Worm (Caenorhabditis elegans) whole organism, midembryonic: Measurements from ENCODE around the gene F22B5.4.
A peak's percentile ranks its signal among the peaks of the same experiment; 100 is the strongest.
"Not testable (repeated sequence)": the region's sequence is repeated elsewhere in the genome, so short reads cannot be mapped to it uniquely, and the experiment has no call there.

ENCODE experiments used
- T22C8.4 ChIP-seq: fragments of 200-800 bp; sonication (Bioruptor generic); IDR thresholded peaks from 2 replicates; pipeline ENCODE4 v1.3.6; 2022; ENCODE audit warnings: missing genetic modification characterization, missing compliant biosample characterization
- cog-1 ChIP-seq: sonication (generic microtip); optimal IDR thresholded peaks from 2 replicates; lab custom pipeline; 2016; ENCODE audit warnings: missing genetic modification characterization, missing compliant biosample characterization
- flt-1 ChIP-seq: fragments of 200-800 bp; sonication (Bioruptor generic); IDR thresholded peaks from 2 replicates; pipeline ENCODE4 v1.3.6; 2022; ENCODE audit warnings: missing genetic modification characterization, missing compliant biosample characterization
- klf-2 ChIP-seq: fragments of 200-800 bp; sonication (Bioruptor generic); conservative IDR thresholded peaks from 2 replicates; pipeline ENCODE4 v1.3.6; 2022; ENCODE audit warnings: missing genetic modification reagents, missing genetic modification characterization, missing compliant biosample characterization
- med-1 ChIP-seq: sonication (generic microtip); optimal IDR thresholded peaks from 2 replicates; lab custom pipeline; 2017; ENCODE audit warnings: missing genetic modification characterization, mild to moderate bottlenecking, missing compliant biosample characterization, antibody characterized with exemption, missing genetic modification reagents; ENCODE audit not compliant: insufficient read depth
- ref-1 ChIP-seq: fragments of 200-800 bp; sonication (Bioruptor generic); conservative IDR thresholded peaks from 2 replicates; pipeline ENCODE4 v1.3.6; 2022; ENCODE audit warnings: missing genetic modification reagents, missing genetic modification characterization, missing compliant biosample characterization
- tab-1 ChIP-seq: fragments of 200-800 bp; sonication (Bioruptor generic); IDR thresholded peaks from 2 replicates; pipeline ENCODE4 v1.3.6; 2022; ENCODE audit warnings: missing genetic modification characterization, missing compliant biosample characterization
- ztf-23 ChIP-seq: fragments of 200-800 bp; sonication (Bioruptor generic); IDR thresholded peaks from 2 replicates; pipeline ENCODE4 v1.3.6; 2022; ENCODE audit warnings: missing genetic modification reagents, missing genetic modification characterization, missing compliant biosample characterization
- ztf-29 ChIP-seq: fragments of 200-800 bp; sonication (Bioruptor generic); IDR thresholded peaks from 2 replicates; pipeline ENCODE4 v1.3.6; 2022; ENCODE audit warnings: missing genetic modification reagents, missing genetic modification characterization, missing compliant biosample characterization

Gene F22B5.4

DNA sequence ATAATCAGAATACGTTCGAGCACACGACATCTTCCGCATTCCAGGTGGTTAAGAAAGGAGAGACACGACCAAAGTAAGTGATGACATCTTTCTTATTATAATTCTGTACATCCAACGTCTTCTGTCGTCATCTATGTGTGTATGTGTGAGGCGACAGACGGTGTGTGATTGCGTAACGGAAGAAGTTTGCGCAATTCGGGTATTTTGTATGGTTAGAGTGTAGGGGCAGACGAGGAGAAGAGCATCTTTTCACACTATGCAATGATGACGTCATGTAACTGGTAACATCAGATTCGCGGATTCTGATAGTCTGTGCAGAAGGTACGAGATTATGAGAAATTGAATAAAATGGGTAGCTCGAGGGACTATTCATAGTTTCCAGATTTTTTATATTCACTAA lies 34.5 kb upstream of the F22B5.4 start:
- TF ChIP-seq klf-2 (no peak), ref-1 (no peak), ztf-29 (GFP tag; lab: Robert Waterston, UW) (no peak), T22C8.4 (GFP tag; lab: Robert Waterston, UW) (no peak)

DNA sequence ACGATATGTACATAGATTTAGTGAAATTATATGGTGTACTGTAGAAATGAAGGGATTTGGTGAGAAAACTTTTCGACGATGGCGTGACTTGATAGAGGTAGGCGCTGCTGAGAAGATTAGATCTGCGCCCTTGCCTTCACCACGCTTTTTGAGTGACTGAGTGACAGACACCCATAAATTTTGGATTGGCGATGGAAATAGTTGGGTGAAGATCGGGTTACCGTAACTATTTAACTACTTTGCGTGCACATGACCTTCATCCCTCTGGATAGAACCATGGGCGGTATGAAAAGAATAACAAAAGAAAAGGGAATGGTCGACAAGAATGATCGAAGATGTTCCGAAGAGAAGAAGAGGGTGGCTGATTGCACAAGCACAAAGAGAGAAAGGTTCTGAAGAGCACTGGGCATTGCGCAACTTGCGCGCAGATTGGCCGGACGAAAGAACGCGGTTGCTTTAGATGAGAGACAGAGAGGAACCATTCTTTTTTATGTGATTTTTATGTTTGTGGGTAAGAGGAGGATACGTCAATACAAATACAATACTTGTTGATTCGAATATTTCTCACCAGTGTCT lies 34.0 kb upstream of the F22B5.4 start:
- TF ChIP-seq med-1 (GFP tag; lab: Kevin White, UChicago), result no peak
- TF ChIP-seq flt-1 (GFP tag; lab: Robert Waterston, UW), result 0 out of 2 replicates have a peak, but pooled peaks have one; percentile 49
- no peak for TF ChIP-seq klf-2
- TF ChIP-seq ztf-29 (GFP tag; lab: Robert Waterston, UW), result peak; percentile 54; the same call in 1 of the 2 replicates

DNA sequence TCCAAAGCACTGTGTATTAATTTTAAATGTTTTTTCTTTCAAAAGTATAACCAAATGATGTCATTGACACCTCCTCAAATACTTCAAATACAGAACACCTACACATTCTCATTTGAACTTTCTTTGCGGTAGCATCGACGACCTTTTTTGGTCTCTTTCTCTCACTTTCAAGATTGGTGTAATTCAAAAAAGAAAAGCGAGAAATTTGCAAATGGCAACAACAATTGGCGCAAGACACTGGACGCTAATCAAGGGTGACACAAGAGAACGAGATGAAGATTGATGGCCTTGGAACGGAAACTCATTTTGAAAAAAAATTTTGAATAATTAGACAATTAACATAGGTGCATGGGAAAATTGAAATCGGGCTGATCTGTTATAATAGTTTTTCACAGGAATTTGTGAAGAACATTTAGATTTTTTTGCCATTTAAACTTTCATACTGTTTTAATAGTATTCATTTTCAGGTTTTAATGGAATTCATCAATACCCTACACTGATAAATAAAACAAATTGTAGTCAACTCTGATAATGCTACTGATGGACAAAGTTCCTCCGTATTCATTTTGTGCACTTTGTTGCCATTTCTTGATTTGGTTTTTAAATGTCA lies 32.3 kb upstream of the F22B5.4 start, which contains the start of gene fdgt-2:
fdgt-2 (plus strand) TSS at position 560 of the 610 bp plus-strand sequence.
- TF ChIP-seq klf-2, result no peak
- no peak for TF ChIP-seq flt-1 (GFP tag; lab: Robert Waterston, UW)
- TF ChIP-seq T22C8.4 (GFP tag; lab: Robert Waterston, UW), result no peak
- no peak for TF ChIP-seq tab-1 (GFP tag; lab: Robert Waterston, UW)
- TF ChIP-seq med-1 (GFP tag; lab: Kevin White, UChicago), result no peak
- TF ChIP-seq ref-1, result no peak
- no peak for TF ChIP-seq ztf-23 (GFP tag; lab: Robert Waterston, UW)
- TF ChIP-seq ztf-29 (GFP tag; lab: Robert Waterston, UW), result no peak
- TF ChIP-seq cog-1 (tag; lab: Kevin White, UChicago), result no peak

DNA sequence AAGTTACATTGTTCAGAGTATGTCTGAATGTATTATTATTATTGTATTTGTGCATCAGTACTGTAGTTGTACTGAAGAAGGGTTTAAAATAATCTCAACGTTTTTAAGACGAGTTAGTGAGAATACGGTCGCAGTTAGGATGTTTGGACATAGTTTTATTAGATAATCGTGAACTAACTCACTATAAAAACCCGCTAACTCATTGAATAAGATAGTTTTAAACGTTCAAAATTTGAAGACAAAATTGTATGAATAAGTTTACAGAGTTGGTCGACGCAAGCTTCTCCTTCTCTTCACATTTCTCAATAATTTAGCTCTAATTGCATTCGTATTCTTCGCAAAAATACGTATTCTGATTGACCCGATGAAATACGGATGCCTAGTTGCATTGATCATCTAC lies 30.5 kb upstream of the F22B5.4 start:
- TF ChIP-seq flt-1 (GFP tag; lab: Robert Waterston, UW), result no peak
- no peak for TF ChIP-seq cog-1 (tag; lab: Kevin White, UChicago)
- TF ChIP-seq klf-2, result no peak
- TF ChIP-seq ref-1, result no peak
- TF ChIP-seq T22C8.4 (GFP tag; lab: Robert Waterston, UW), result no peak
- TF ChIP-seq ztf-29 (GFP tag; lab: Robert Waterston, UW), result no peak
- TF ChIP-seq med-1 (GFP tag; lab: Kevin White, UChicago), result no peak
- no peak for TF ChIP-seq ztf-23 (GFP tag; lab: Robert Waterston, UW)
- TF ChIP-seq tab-1 (GFP tag; lab: Robert Waterston, UW), result no peak

DNA sequence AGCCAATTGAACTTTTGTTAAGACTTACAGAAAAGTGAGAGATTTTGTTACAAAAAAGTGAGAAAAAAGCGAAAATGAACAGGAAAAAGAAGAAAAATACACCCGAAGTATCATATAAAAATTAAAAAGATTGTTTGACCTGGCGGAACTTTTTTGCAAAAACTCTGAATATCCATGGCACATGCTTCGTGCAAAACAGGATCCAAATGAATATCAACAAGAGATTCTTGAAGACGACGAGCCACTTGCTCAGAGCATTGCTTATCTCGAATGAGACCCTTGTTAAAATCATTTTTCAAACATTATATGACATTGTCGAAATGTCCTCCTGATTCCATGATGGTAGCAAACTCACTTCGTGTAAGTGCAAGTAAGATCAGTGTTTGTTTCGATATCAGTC lies 29.7 kb upstream of the F22B5.4 start, which contains the start of gene F14E5.8:
F14E5.8 (plus strand) TSS at position 301 of the 400 bp plus-strand sequence.
- TF ChIP-seq tab-1 (GFP tag; lab: Robert Waterston, UW); cog-1 (tag; lab: Kevin White, UChicago); ref-1: not testable (repeated sequence)

DNA sequence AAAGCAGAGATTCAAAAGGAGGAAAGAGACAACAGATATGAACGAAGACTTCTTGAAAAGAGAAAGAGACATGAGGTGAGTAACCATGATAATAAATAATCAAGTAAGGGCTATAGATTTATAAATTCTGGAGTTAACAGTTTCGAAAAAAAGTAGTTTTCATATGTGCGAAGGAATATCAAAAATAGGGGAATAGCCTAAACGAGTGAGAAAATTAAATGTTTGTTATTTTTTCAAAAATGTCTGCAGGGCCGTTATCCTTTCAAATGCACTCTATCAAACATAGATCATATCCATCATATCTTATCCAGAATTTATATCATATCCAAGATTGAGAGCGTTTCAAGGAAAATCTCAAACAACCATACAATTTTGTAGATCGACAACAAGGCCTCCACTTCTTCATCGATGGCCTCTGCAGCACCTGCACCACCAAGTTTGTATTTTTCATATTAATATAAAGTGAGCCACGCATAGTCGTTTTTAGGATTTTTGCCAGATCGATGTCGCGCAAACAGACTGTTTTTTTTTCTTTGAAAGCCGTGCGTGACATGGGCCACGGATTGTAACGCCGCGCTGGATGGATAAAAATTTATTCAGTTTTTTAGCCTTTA lies 28.6 kb upstream of the F22B5.4 start:
- TF ChIP-seq cog-1 (tag; lab: Kevin White, UChicago) (no peak), tab-1 (GFP tag; lab: Robert Waterston, UW) (no peak), ref-1 (no peak), ztf-23 (GFP tag; lab: Robert Waterston, UW) (no peak), med-1 (GFP tag; lab: Kevin White, UChicago) (no peak), flt-1 (GFP tag; lab: Robert Waterston, UW) (no peak), ztf-29 (GFP tag; lab: Robert Waterston, UW) (no peak), klf-2 (no peak), T22C8.4 (GFP tag; lab: Robert Waterston, UW) (no peak)

DNA sequence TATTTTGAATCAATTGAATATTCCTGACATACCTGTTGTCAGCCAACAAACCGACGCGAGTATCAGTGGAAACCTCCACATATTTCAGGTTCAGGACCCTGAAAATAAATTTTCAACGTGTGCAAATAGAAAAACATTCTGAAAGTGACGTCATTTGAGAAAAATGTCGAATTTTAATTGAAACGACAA lies 20.9 kb upstream of the F22B5.4 start, which contains the start of gene F14E5.2:
F14E5.2 (minus strand) TSS at position 101 of the 189 bp plus-strand sequence.
- TF ChIP-seq tab-1 (GFP tag; lab: Robert Waterston, UW) (no peak), cog-1 (tag; lab: Kevin White, UChicago) (no peak), klf-2 (no peak), flt-1 (GFP tag; lab: Robert Waterston, UW) (no peak), T22C8.4 (GFP tag; lab: Robert Waterston, UW) (no peak), ztf-29 (GFP tag; lab: Robert Waterston, UW) (no peak), ztf-23 (GFP tag; lab: Robert Waterston, UW) (no peak), ref-1 (no peak), med-1 (GFP tag; lab: Kevin White, UChicago) (no peak)

DNA sequence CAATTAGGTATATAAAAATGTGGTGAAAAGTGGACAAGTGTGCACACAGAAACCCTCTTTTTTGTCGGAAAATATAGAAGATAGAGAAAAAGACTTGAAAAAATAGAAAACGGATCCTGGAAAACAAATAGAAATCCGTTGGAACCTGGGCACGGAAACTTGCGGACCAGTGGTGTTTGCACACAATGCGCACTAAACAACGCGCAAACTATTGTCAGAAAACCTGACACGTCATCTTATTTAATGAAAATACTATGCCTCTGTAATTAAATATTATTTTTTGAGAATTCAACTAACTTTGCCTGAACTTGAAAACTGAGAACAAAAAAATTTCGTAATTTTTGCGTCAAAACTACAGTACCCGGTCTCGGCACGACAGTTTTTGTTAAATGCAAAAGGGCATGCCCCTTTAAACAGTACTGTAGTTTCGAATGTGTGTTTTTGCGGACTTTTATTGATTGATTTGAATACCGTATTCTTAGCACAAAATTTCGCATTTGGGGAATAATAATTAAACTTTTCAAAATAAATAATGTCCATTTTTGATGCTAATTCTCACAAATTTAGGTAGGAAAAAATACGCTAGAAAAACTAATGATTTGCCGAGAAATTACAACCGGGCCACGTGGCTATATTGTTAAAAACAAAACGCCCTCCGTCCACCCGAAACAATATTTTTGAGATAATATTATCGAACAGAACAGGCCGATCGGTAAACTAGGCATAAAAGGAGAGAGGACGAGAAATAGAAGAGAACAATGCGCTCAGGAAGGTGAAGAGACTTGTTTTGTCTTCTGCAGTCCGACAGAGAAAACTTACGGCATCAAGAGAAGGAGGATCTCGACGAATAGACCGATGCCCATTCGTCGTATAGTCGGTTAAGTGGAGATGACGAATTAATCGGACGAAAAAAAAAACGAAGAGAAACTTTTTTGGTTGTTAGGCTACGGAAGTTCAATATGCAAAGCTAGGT lies 20.3 kb upstream of the F22B5.4 start:
- no peak for TF ChIP-seq tab-1 (GFP tag; lab: Robert Waterston, UW)
- TF ChIP-seq med-1 (GFP tag; lab: Kevin White, UChicago), result no peak
- no peak for TF ChIP-seq klf-2
- TF ChIP-seq ref-1, result no peak
- TF ChIP-seq cog-1 (tag; lab: Kevin White, UChicago), result no peak
- no peak for TF ChIP-seq T22C8.4 (GFP tag; lab: Robert Waterston, UW)
- TF ChIP-seq ztf-23 (GFP tag; lab: Robert Waterston, UW), result no peak
- TF ChIP-seq flt-1 (GFP tag; lab: Robert Waterston, UW), result no peak

DNA sequence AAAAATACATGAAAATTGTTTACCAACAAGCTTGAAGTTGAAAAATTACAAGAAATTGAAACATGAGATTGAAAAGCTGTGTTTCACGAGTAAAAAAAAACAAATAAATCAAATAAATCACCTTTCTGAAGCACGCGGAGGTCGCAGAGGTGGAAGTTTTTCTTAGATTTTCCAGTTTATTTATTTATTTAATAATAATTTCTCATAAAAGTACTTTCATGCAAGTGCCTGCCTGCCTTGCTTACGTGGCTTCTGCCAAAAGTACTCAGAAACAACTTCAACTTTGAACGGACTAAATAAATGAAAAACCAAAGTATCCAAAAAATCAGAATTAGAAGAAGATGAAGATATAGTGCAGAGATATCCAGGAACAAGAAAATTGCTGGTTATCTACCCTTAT lies 17.6 kb upstream of the F22B5.4 start, which contains the start of gene acp-2:
acp-2 (minus strand) TSS at position 101 of the 400 bp plus-strand sequence.
- TF ChIP-seq ztf-29 (GFP tag; lab: Robert Waterston, UW) (no peak), ztf-23 (GFP tag; lab: Robert Waterston, UW) (no peak)
